Fruit fly (Drosophila melanogaster): ENCODE data around the gene zfh1.

Gene zfh1

DNA sequence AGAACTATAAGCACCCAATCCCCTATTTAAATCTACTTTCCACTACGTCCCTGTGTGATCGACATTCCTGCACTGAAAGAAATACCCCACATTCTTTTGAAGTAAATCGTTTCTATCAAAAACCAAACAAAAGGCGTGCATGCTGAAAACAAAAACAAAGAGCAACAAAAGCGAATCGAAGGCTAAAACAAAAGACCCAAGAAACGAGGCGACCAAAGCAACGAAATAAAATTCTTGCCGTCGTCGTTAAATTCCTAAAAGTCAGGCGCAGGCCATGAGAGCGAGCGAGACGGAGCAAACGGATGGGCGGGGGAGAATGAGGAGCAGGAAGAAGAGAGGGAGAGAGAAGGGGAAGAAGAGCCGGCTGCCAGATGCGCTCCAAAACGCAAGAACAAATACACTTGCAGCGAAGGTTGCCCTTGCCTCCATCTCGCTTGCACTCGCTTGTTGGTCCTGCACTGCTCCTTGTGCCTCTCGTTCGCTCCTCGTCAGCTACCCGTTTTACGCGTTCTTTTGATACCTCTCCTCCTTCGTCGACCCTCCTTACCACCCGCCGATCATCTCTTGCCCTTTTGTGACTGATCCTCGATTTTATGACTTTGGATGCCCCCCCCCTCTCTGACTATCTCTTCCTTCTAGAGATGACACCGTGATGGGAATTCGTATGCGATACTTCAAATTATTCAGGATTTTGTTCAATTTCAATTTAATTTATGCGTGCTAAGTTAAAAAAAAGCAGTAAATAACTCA is 29.0 kb downstream of the zfh1 start:
- TF ChIP-seq psq (optimal IDR thresholded peaks at IDR 0.05) (no peak), Dll (optimal IDR thresholded peaks at IDR 0.05) (peak; percentile 60), usp (GFP tag; optimal IDR thresholded peaks at IDR 0.05) (no peak), pan (optimal IDR thresholded peaks at IDR 0.05) (no peak), EcR (GFP tag; optimal IDR thresholded peaks at IDR 0.05) (no peak), CG8478 (optimal IDR thresholded peaks at IDR 0.05) (peak; percentile 37)

DNA sequence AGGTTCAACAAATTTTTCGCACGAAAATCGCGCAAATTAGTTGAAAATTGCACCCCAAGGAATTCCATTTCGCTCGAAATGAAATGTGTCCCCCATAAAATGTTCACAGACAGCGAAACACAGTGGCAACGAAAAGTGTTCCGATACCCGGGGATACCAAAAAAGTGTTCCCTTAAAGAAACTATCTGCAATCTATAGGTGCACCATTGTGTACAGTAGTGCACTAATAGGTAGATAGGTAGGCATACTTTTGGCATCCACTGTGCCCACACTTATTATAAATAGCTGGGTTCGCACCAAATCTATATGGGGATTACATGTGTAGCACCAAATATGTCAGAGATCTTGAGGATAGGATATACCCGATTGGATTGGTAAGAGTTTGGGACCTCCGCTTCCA is 31.0 kb downstream of the zfh1 start:
- no peak for TF ChIP-seq usp (GFP tag; optimal IDR thresholded peaks at IDR 0.05)
- TF ChIP-seq pan (optimal IDR thresholded peaks at IDR 0.05), result no peak
- no peak for TF ChIP-seq CG8478 (optimal IDR thresholded peaks at IDR 0.05)
- no peak for TF ChIP-seq EcR (GFP tag; optimal IDR thresholded peaks at IDR 0.05)
- no peak for TF ChIP-seq Dll (optimal IDR thresholded peaks at IDR 0.05)
- TF ChIP-seq psq (optimal IDR thresholded peaks at IDR 0.05), result no peak

DNA sequence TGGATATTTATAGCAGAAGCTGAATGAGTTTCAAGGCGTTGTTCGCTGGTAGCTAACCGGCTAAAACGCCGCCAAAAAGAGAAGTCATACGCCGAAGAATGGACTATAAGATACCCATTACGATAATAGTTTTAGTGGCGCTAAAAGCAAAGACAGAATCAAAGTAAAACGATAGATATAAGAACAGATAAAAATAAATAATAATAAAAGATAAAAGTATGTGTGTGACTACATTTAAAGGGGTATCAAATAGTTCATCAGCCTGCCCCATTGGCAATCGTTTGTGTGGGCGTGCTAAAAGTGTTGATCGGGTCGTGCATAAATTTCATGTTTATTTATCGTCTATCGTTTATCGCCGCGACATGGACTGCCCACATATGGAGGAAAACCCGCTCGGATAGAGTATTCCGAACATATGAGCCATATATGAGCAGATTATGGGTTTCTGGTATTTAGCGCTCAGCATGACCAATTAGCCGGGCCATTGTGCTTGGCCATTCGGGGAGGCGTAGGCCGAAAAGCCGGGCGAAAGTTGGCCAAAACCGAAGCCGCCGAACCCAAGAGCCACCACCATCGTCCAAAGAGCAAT is 31.7 kb downstream of the zfh1 start:
- TF ChIP-seq CG8478 (optimal IDR thresholded peaks at IDR 0.05), result no peak
- TF ChIP-seq Dll (optimal IDR thresholded peaks at IDR 0.05), result no peak

DNA sequence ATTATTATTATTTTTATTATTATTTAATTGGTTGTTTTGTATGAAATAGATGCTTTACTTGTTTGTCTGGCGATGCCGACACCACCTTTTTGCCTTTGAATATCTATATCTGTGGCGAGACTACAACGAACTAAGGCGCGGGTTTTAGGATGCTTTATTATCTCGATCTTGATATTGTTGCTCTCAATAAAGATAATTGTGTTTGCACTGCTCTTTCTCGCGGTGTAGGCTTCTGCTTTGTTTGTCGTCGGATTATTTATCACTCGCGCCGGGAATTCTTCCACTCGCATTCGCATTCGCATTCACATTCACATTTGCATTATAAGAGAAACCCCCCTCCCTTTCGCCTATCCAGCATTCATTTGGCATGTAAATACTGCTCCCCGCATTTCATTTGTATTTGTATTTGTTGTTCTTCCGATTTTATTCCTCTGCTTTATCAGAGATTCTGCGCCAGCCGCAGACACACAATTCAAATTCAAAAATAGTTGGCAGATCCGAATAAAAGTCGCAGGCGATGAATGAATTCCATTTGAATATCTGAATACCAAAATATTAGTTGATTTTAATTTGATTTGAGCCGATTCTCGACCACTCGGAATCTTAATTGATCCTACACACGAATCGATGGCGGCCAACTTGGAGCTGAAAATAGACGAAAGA is 34.7 kb downstream of the zfh1 start:
- no peak for TF ChIP-seq Dll (optimal IDR thresholded peaks at IDR 0.05)

DNA sequence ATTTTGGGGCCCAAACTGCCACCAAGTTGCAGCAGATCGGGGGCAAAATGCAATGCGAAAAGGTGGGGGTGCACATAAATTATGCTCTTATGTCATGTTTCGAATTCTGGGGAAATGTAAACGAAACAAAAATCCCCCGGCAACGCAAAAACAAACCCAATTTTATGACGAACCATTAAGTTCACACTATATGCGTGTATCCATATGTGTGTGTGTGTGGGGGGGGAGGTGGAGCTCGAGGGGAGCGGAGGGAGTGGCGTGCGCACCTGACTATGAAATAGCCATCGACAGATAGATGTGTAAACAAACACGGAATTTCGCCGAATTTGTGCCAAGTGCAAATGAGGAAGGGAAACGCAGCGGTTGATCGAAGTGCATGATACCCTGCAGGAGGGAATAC is 35.7 kb downstream of the zfh1 start:
- TF ChIP-seq pan (optimal IDR thresholded peaks at IDR 0.05), result no peak
- TF ChIP-seq usp (GFP tag; optimal IDR thresholded peaks at IDR 0.05), result no peak
- TF ChIP-seq CG8478 (optimal IDR thresholded peaks at IDR 0.05), result no peak
- no peak for TF ChIP-seq psq (optimal IDR thresholded peaks at IDR 0.05)
- no peak for TF ChIP-seq Dll (optimal IDR thresholded peaks at IDR 0.05)
- TF ChIP-seq EcR (GFP tag; optimal IDR thresholded peaks at IDR 0.05), result no peak

DNA sequence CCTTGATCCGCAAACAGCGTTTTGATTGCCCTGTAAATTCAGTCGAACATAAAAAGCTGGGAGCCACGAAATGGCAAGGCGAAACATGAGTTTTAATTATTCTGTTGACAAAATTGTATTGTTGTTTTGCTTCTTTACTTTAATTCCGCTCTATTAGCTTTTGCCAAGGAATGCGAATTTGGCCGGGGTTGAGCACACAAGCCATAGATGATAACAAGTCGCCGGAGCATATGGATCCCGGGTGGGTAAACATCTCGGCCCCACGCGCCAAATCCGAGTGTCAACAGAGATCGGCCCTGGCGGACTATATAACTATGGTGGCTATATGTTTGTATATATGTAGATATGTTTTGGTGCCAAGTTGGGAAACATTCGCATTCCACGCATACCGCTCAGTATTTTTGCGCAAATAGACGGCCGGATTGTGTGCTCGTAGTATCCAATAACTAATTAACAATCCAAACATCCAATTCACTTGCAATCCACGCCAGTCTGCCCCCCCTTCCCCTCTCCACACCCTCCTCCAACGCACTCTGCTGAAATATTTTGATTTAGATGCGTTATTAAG is 36.5 kb downstream of the zfh1 start:
- no peak for TF ChIP-seq usp (GFP tag; optimal IDR thresholded peaks at IDR 0.05)
- TF ChIP-seq CG8478 (optimal IDR thresholded peaks at IDR 0.05), result no peak
- no peak for TF ChIP-seq psq (optimal IDR thresholded peaks at IDR 0.05)
- no peak for TF ChIP-seq EcR (GFP tag; optimal IDR thresholded peaks at IDR 0.05)
- TF ChIP-seq pan (optimal IDR thresholded peaks at IDR 0.05), result no peak
- TF ChIP-seq Dll (optimal IDR thresholded peaks at IDR 0.05), result no peak

DNA sequence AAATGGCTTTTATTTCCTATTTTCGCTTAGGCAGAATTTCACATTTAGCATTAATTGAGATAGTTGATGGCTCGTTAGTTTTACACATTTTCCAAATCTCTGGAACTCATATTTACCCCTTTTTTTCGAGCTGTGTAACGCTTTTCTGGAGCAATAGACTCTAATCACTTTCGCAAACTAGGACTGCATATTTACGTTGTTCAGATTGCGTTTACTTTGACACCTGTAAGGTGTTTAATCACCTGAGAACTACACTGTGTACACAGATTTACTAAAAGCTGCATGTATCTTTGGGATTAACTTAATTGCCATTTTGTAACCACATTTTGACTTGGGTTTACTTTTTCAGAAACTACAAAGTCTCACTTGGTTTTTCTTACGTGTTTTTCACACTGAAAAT is 37.1 kb downstream of the zfh1 start:
- TF ChIP-seq EcR (GFP tag; optimal IDR thresholded peaks at IDR 0.05), result no peak
- no peak for TF ChIP-seq CG8478 (optimal IDR thresholded peaks at IDR 0.05)
- no peak for TF ChIP-seq psq (optimal IDR thresholded peaks at IDR 0.05)
- no peak for TF ChIP-seq Dll (optimal IDR thresholded peaks at IDR 0.05)
- no peak for TF ChIP-seq pan (optimal IDR thresholded peaks at IDR 0.05)
- no peak for TF ChIP-seq usp (GFP tag; optimal IDR thresholded peaks at IDR 0.05)

DNA sequence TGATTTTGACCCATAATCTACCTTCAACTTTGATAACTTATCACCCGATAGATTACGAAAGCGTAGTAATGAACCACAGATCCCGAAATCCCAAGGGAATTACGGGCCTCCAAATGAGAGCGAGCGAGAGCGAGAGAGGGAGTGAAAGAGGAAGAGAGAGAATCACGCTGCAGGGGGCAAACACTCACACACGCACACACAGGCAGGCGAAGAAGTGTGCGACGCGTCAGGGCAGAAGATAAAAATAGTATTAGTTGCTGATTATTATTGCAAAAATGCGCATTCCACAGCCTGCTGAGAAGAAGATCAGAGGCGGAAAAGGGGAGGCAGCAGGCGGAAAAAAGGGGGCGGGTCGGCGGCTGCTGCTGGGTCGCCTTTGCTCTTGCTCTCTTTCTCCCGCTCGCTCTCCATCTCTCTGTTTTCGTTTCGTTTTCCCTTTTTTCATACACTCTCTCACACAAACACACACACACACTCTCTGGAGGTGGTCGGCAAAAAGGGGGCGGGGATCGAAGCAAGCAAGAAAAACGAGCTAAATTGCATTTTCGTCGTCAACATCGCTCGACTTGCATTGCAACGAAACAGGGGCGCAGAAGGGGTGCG is 37.6 kb downstream of the zfh1 start:
- TF ChIP-seq usp (GFP tag; optimal IDR thresholded peaks at IDR 0.05), result no peak
- peak; percentile 85 for TF ChIP-seq Dll (optimal IDR thresholded peaks at IDR 0.05)

DNA sequence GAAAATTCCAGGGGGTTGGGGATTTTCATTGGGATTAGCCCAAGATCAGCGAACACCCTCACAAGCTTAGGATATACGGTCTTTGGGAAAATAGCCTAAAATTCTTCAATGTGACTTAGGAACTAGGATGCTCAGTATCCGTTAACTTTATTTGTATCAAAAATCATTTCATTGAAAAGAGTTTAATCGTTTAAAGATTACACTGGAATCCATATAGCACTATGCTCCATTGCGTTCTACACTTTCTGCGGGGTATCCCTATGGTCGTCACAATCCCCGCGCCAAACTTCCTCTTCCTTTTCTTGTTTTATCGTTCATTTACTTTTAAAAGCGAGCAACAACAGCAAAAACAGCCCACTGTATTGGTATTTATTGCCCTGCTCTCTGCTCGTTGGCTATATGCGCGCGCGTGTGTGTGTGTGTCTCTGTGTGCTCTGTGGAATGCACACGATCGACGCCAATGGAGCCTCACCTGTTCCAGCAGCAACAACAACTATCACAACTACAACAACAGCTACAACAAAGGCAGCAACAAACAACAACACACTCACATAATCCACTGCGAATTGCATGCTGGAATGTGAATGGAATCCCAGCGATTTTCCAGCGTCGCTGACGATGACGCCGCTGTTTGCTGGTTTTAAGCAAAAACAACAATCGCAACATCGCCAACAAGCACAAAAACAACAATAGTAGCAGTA is 38.2 kb downstream of the zfh1 start:
- TF ChIP-seq CG8478 (optimal IDR thresholded peaks at IDR 0.05), result peak; percentile 37
- TF ChIP-seq EcR (GFP tag; optimal IDR thresholded peaks at IDR 0.05), result peak; percentile 3 to 37
- no peak for TF ChIP-seq psq (optimal IDR thresholded peaks at IDR 0.05)
- peak; percentile 92 for TF ChIP-seq pan (optimal IDR thresholded peaks at IDR 0.05)

DNA sequence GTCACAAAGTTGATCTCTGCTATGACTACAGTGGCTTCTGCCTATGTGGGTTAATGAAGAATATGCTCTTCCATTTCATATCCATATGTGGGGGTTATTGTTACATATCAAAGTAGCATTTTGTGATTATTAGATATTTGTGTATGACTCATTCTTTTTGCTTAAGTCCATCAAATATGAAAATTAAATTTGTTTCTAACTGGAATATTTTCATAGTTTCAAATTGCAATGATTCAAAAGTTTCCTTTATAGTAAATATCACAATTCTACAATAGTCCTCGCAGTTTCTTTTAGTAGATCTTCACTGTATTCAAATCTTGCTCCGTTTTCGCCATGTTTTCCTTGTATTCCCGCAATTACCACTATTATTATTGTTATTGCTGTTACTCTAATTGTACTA is 39.5 kb downstream of the zfh1 start:
- no peak for TF ChIP-seq psq (optimal IDR thresholded peaks at IDR 0.05)
- no peak for TF ChIP-seq EcR (GFP tag; optimal IDR thresholded peaks at IDR 0.05)
- no peak for TF ChIP-seq pan (optimal IDR thresholded peaks at IDR 0.05)
- TF ChIP-seq Dll (optimal IDR thresholded peaks at IDR 0.05), result no peak
- TF ChIP-seq CG8478 (optimal IDR thresholded peaks at IDR 0.05), result no peak
- TF ChIP-seq usp (GFP tag; optimal IDR thresholded peaks at IDR 0.05), result no peak

DNA sequence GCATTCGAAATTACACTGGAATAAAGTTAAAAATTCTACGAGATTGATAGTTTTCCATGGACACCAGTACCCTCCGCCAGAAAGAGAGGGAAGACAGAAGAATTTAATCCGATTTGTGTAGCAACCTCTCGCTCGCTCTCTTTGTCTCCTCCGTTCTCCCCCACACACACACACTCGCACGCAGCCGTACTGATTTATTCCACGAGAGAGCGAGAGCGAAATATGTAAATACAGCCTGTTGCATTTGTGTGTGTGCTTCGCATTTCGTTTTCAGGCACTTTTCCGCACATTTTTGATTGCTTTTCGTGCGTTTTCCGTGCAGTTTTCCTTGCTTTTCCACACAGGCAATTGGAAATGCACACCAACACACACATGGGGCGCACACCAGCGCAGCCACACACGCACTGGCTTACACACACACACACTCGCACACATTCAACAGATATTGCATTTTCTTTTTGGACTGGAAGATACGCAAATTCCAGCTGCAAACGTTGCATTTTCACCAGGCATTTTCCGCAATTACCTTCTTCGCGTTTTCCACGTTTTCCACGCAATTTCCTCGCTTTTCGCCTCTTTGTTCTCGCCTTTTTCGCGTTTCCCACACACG is 40.1 kb downstream of the zfh1 start:
- no peak for TF ChIP-seq usp (GFP tag; optimal IDR thresholded peaks at IDR 0.05)
- peak; percentile 35 for TF ChIP-seq Dll (optimal IDR thresholded peaks at IDR 0.05)
- no peak for TF ChIP-seq pan (optimal IDR thresholded peaks at IDR 0.05)
- TF ChIP-seq EcR (GFP tag; optimal IDR thresholded peaks at IDR 0.05), result no peak
- TF ChIP-seq CG8478 (optimal IDR thresholded peaks at IDR 0.05), result peak; percentile 94
- no peak for TF ChIP-seq psq (optimal IDR thresholded peaks at IDR 0.05)

All from whole organism.